Worm (Caenorhabditis elegans): ENCODE measurements around the gene mig-5.

DNA sequence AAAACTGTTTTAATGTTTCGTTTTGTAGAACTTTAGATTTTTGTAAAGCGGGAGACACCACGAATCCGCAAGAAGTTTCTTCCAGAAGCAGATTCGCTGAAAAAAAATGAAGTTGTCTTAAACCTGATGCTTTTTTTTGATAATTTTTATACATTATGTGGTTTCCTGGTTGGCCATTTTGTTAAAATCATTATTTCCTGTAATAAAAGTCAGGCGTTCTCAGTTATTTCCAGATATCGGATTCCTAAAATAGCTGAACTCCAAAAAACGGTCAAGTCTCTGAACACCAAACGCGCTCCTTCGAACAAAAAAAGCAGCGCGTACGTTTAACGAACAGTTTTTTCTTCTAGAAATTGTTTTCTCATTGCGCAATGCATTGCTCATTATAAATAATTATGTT, 47.4 kb downstream of the mig-5 start:
- TF ChIP-seq cey-2 (tag; optimal IDR thresholded peaks at IDR 0.05; ENCODE audit: borderline replicate concordance, insufficient read depth) (no peak), egl-43 (GFP tag; IDR thresholded peaks at IDR 0.05) (no peak), snpc-4 (tag; optimal IDR thresholded peaks at IDR 0.05) (no peak), dve-1 (tag; optimal IDR thresholded peaks at IDR 0.05; ENCODE audit: insufficient read depth) (no peak), ama-1 (optimal IDR thresholded peaks at IDR 0.05) (no peak), nhr-77 (tag; optimal IDR thresholded peaks at IDR 0.05) (no peak), zfp-2 (tag; optimal IDR thresholded peaks at IDR 0.05) (no peak), lin-39 (tag; optimal IDR thresholded peaks at IDR 0.05) (no peak), ceh-82 (tag; optimal IDR thresholded peaks at IDR 0.05) (no peak), nhr-28 (tag; optimal IDR thresholded peaks at IDR 0.05) (no peak), F49E8.2 (tag; optimal IDR thresholded peaks at IDR 0.05; ENCODE audit: borderline replicate concordance) (no peak), lin-15B (tag; optimal IDR thresholded peaks at IDR 0.05) (no peak), ceh-32 (tag; optimal IDR thresholded peaks at IDR 0.05; ENCODE audit: poor library complexity) (no peak), Y75B8A.6 (GFP tag; IDR thresholded peaks at IDR 0.05) (no peak)

Data from whole organism, L4 larva.